Fruit fly (Drosophila melanogaster) ovary, adult (tissue): ENCODE measurements around the gene Gyc76C.

ENCODE experiments used
- CG17801 ChIP-seq: fragments of 200-800 bp; optimal IDR thresholded peaks from 2 replicates; lab custom pipeline; 2019; ENCODE audit warnings: missing biosample characterization, mild to moderate bottlenecking, missing genetic modification characterization, moderate library complexity; ENCODE audit not compliant: partially characterized antibody

Gyc76C gene

DNA sequence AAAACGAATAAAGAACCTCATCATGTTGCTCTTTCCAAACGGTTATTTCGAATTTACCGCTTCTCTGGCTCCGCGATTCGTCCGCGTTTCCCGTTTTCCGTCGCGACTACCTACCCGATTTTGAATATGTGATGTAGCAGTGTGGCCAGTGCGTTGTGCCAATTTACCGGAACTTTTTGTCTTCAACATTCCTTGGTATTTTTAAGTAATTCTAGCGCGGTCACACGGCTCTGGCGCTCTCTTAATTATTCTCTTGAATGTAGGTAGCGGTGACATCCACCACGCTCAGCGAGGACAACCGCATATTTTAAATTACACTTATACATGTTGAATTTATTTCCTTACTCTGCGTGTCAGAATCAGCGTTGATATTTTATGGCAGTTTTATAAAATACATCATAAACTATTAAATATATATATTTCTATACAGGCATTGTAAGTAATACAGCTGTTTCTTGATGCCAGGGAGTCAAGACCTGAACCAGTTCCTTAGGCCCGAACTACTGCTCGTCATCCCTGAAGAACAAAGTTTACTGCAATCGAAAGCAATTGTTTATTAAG lies at the start of gene Gyc76C, which contains the start of the genes CG42637 and SREBP:
TSS of gene Gyc76C (minus strand) at position 132 of the 561 bp plus-strand sequence.
TSS of gene CG42637 (minus strand) at position 132 of the 561 bp plus-strand sequence.
TSS of gene SREBP (plus strand) at position 498 of the 561 bp plus-strand sequence.
- TF ChIP-seq CG17801 (GFP tag; lab: Kevin White, UChicago) = no peak

DNA sequence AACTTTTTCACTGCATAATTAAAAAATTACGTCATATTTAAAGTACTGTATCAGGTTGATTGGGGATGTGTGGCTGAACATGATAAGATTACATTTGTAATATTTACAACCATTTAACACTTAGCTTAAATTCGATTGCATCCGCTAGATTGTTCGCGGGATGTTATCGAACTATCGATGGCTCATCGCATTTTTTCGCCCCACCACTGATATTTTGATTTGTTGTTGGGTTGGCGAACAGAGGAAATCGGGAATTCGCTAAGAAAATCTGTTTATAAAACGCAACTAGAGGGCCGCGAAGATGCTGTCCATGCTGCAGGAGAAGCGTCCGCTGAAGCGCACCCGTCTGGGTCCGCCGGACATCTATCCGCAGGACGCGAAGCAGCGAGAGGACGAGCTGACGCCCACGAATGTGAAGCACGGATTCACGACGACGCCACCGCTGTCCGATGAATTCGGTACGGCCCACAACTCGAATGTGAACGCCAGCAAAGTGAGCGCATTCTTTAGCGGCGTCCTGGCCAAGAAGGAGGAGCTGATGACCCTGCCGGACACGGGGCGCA lies 43.1 kb upstream of the Gyc76C start, which contains the start of gene kto:
TSS of gene kto (plus strand) at position 240 of the 563 bp plus-strand sequence.
- TF ChIP-seq CG17801 (GFP tag; lab: Kevin White, UChicago) = peak; percentile 7

DNA sequence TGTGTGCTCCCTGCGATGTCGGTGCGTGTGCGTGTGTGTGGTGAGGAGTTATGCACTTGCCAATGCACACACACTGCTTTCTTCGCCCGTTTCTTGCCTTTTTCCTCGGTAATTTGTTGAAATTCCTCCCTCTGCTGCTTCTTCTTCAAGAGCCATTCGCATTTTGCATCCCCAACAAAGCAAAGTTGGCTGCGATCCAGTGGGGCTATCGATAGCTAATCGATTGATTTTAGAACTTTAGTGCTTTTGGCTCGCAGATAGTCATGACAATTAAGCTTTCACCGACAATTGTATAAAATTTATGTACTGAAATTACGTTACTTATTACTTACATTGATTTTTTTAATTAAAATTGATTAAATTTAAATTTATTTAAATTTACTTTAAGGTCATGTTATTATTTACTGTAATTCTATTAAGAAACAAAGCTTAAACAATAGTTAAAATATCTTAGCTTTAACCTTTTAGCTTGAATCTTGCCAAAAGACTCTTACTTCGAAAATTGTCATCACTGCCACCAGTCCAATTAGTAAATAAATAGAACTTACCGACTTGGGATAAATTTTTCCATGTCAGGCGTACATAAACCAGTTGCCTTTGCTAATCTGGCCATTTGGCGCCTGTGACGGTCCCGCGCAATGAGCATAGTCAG lies 40.9 kb upstream of the Gyc76C start, which contains the start of the genes trc and CG32221:
TSS of gene trc (minus strand) at position 162 of the 652 bp plus-strand sequence.
TSS of gene CG32221 (plus strand) at position 528 of the 652 bp plus-strand sequence.
- TF ChIP-seq CG17801 (GFP tag; lab: Kevin White, UChicago) = peak; percentile 53

DNA sequence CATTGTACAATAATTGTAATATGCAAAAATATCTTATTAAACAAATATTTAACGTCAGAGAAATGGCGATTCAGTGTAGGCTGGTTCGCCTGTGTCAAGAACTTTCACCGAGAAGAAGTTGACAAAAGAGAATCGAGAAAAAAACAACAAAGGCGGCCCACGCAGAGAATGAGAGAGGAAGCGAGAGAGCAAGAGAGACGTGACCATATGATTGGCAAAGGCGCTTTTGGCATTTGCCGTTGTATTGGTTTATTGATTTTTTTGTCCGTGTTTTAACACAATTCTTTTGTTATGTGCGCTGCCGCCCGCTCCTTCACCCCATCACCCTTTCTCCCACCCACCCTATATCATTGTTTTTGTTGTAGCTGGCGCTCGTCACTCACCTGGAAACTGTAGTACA lies 39.9 kb upstream of the Gyc76C start:
- no peak for TF ChIP-seq CG17801 (GFP tag; lab: Kevin White, UChicago)

DNA sequence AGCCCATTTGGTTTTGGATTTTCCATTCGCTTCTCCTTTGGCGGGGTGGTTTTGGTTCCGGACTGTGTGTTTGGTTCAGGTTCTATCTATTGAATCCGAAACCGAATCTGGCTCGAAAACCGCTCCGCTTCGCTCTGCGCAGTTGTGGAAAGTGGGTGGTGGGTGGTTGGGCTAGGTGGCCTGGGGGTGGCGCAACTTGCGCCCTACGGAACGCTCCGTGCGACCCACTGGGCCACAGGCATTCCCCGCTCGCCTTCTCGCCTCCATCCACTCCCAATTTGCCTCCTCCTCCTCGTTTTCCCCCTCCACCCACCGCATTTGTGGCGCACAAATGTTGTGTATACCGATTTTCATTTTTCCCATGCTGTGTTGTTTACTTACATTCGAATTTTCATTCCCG lies 25.3 kb upstream of the Gyc76C start:
- no peak for TF ChIP-seq CG17801 (GFP tag; lab: Kevin White, UChicago)

DNA sequence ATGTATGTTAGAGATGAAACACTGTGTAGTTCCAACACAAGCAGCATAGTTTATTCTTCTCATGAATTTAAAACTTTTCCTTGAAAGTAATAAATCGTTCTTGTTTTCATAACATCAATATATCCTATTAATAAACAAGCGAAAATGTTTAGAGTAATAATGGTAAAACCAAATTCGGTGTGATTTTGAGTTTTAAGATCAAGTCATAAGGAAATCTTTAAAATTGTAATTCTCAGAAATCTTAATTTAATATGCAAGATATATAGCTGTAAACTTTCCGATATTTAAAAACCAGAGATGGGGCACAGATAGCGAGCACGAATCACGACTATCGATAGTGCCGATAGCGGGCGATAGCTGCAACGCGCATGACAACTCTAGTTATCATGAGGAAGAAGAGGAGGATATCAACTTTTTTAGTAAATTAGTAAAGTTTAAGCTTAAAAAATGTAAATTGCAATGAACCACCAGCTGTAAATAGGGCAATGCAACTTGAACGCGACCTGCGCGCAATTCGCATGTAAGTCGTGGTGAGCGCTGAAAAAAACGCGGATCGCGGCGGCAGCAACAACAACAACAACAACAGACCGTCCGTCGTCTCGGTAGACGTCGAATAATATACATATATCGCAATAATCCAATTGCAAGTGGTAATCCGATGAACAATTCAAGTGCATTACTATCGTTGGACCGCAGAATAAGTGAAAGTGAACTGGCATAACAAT lies 24.6 kb upstream of the Gyc76C start, which contains the start of the genes Fibp and Deaf1:
TSS of gene Fibp (minus strand) at position 161 of the 725 bp plus-strand sequence.
TSS of gene Deaf1 (plus strand) at position 368 of the 725 bp plus-strand sequence.
- TF ChIP-seq CG17801 (GFP tag; lab: Kevin White, UChicago) = peak; percentile 66

DNA sequence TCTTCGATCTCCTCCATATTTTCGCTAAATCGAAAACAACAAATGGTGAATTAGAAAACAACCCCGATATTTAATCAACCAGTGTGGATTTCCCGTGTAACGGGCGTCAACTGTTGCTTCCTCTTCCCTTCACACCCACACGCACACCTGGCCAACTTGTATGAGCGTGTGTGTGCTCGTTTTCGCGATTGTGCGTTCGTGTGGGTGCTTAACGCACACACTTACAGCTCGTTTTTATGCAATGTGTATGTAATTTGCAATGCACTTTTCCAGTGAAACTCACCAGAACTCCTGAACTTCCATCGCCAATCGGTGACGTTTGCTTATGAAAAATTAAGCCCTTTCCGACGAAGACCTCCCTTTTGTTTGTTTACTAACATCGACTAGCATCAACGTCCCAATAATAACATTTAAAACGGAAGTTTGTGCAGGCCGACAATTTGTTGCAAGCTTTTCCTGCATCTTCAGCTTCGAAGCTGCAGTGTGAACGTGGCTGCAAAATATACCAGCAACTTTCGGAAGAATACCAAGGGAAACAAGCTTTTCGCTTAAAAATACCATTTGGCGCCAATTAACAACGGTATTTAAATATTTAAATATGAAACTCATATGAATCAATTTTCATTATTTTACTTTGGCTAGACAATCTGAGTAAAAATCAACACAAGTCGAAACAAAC lies 22.2 kb upstream of the Gyc76C start, which contains the start of gene cyc:
TSS of gene cyc (minus strand) at position 467 of the 679 bp plus-strand sequence.
- peak; percentile 40 for TF ChIP-seq CG17801 (GFP tag; lab: Kevin White, UChicago)

DNA sequence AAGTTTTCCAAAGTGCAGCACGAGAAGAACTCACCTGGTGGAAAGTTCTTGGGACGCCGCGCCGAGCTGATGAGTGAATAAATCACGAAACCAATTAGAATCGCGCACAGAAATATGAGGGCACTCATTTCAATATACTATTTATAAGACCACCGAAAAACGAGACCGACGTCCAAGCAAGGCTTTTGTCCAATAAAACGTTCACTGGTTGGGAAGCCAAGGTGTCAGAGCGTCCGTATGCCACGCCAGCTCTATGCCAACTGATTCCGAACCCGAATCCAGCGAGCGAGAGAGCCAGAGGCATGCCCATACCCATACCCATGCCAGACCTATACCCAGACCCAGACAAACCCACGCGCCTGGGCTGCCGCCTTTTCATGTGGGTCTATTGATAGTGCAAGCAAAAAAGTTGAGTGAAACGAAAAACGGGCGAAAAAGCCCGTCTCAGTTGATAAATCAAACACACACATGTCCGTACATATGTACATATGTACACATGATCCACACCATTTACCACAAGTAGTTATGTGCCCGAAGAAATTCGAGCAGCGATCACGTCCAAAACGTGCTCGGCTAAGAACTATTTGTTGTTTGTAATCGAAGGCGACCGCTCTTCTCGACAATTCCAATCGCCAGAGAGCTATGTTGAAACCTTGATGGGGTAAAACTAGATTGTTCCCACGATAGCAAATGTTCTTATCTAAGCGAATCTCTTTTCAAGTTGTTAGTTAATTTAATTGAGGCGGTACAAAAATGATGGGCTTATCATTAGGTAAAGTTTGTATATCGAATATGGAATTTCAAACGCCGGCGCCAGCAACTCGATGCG lies 19.9 kb upstream of the Gyc76C start, which contains the start of gene Cyp305a1:
TSS of gene Cyp305a1 (minus strand) at position 265 of the 829 bp plus-strand sequence.
- no peak for TF ChIP-seq CG17801 (GFP tag; lab: Kevin White, UChicago)

DNA sequence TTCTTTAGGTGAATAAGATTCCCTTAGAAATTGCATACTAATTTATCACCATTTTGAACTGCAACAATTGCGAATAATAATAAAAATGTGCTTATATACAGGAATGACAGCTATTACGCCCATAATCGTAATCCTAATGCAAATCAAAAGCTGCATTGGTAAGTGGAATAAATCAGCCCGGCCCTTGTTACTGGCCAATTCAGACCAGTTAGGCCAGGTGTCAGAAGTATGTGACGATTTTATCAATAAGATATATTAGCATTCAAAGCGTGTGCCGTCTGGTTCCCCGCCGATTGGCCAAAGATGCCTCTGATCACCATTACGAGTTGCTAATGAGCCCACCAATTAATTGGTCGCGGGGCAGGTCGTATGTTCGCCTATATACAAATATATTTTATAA lies 19.1 kb upstream of the Gyc76C start:
- TF ChIP-seq CG17801 (GFP tag; lab: Kevin White, UChicago) = no peak

DNA sequence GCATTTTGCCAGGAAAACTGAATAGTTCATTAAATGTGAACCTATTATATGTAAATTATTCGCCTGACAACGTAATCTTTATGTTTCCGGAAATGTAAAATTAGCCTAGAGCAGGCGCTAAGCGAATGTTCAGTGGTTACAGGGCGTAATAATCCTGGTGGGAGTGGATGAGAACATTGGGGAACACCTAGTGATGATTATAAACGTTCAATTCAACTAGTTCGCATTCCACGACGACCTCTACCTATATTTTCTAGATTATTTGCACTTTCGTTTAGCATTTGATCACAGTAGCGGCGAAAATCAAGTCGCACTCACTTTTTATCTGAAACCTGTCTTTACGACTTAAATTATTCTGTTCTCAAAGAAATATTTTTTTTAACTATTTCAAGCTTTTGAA lies 14.2 kb upstream of the Gyc76C start:
- TF ChIP-seq CG17801 (GFP tag; lab: Kevin White, UChicago) = no peak

DNA sequence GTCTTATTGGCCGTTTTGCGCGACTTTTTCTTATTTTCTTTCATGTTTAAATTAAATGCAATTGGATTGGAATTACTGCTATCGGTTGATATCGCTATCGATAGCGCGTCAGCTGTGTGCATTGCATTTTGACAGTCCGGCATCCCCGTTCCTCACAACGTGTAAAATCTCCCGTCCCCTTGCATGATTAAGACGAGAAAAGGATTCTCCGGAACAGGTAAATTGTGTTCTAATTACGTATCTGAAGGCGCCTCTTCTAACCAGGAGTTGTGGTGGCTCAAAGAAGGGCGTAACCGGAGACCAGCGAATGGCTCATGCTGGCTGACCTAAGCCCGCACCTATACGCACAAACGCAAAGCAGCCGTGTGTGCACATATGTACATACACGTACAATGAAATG lies 13.7 kb upstream of the Gyc76C start, which contains the start of the genes CG14104 and Kap-alpha1:
TSS of gene CG14104 (minus strand) at position 97 of the 400 bp plus-strand sequence.
TSS of gene Kap-alpha1 (plus strand) at position 130 of the 400 bp plus-strand sequence.
- peak; percentile 19 for TF ChIP-seq CG17801 (GFP tag; lab: Kevin White, UChicago)

DNA sequence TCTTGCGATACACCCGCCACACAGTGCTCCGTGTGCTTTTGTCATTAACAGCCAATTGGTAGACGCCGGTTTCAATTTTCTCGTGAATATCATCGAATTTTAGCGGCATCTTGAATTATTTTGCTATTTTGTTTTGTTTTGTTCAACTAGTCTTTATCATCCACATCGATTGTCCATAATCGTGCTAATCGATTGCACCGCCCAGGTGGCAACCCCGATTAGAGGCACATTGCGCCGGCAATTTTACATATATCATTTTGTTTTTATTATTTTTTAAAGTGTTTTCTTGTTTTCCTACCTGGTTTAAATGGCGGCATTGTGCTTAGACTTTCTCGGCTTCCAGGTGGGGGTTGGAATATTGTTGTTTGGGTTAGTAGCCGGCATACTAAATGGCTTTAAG lies 12.5 kb upstream of the Gyc76C start, which contains the start of gene CG34116:
TSS of gene CG34116 (minus strand) at position 142 of the 400 bp plus-strand sequence.
- no peak for TF ChIP-seq CG17801 (GFP tag; lab: Kevin White, UChicago)

DNA sequence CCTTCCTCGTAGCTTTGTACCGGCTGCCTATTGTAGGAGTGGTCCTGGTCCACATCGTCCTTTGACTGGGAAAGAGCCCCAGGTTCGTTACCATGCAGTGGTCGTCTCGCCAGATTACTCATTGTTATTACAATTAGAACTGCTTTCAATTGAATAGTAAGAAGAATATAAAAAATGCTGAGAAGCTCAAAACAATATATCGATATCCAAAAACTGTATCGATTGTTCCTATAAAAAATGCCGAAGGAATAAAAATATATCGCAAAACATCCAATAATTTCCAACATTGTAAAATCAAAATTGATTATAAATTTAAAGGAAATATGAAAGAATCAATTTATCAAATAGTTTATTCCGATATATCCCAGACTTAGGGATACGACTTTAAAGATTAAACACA lies 11.5 kb upstream of the Gyc76C start, which contains the start of the genes TORIP and Ccdc58:
TSS of gene TORIP (minus strand) at position 173 of the 400 bp plus-strand sequence.
TSS of gene Ccdc58 (plus strand) at position 274 of the 400 bp plus-strand sequence.
- TF ChIP-seq CG17801 (GFP tag; lab: Kevin White, UChicago) = no peak
